Fruit fly (Drosophila melanogaster): ENCODE results near the gene robl37BC.
A peak's percentile ranks its signal among the peaks of the same experiment; 100 is the strongest.

robl37BC gene

DNA sequence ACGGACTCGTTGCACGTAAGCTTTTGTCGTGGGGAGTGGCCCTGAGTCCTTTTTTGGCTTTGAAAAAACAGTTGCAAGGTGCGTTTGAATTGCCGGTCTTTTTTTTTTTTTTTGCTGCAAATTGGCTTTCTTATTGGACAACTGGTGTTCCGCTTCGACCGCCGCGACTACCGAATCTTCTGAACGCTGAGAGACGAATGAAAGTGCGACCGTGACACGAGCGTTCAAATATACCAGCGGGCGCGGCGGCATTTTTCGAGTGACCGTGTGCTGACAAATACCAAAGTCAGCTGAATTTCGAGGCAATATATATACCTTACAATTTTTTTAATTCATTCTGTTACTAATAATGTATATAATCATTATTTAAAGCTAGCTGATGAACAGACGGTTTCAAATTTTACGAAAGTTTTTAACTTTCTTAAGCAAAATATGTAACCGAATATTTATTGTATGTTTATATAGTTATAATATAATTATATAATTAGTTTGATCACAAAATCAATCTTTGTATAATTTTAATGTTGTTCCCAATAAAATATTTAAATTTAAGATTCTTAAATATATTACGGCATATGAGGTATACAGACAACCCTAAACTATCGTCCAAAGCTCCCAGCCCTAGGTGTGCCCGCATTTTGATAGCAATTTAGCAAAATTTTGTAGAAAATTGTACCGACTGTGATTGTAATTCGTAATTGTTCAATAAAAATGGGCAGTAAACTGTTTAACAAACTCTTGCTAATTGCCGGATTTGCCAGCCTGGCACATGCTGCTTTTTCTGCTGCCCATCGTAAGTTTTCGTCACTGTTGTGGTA is 23.4 kb upstream of the robl37BC start, which contains the start of the genes Swip-1 and EMC5 (continued):
- TF ChIP-seq Meics (GFP tag; optimal IDR thresholded peaks at IDR 0.05) (peak; percentile 60), mld (GFP tag; IDR thresholded peaks at IDR 0.05; ENCODE audit: partially characterized antibody) (no peak), slp2 (GFP tag; optimal IDR thresholded peaks at IDR 0.05) (no peak), Dip2 (GFP tag; IDR thresholded peaks at IDR 0.05) (no peak), oc (tag; optimal IDR thresholded peaks at IDR 0.05) (no peak), CG6654 (GFP tag; optimal IDR thresholded peaks at IDR 0.05) (no peak), Sin3A (optimal IDR thresholded peaks at IDR 0.05) (no peak), MTF-1 (GFP tag; optimal IDR thresholded peaks at IDR 0.05; ENCODE audit: borderline replicate concordance) (no peak), CG18011 (GFP tag; optimal IDR thresholded peaks at IDR 0.05) (no peak), gsb-n (tag; optimal IDR thresholded peaks at IDR 0.05) (peak; percentile 64), CG32767 (GFP tag; IDR thresholded peaks at IDR 0.05) (0 out of 2 replicates have a peak, but pooled peaks have one; percentile 13), her (GFP tag; optimal IDR thresholded peaks at IDR 0.05) (no peak), CG1603 (tag; optimal IDR thresholded peaks at IDR 0.05) (no peak), vnd (GFP tag; IDR thresholded peaks at IDR 0.05; ENCODE audit: partially characterized antibody) (peak; percentile 53; the same call in 1 of the 3 replicates), CG1792 (GFP tag; optimal IDR thresholded peaks at IDR 0.05) (no peak), Opbp (GFP tag; IDR thresholded peaks at IDR 0.05; ENCODE audit: partially characterized antibody) (peak; percentile 41; the same call in 2 of the 3 replicates), CG17912 (GFP tag; optimal IDR thresholded peaks at IDR 0.05) (no peak), CG15011 (GFP tag; optimal IDR thresholded peaks at IDR 0.05) (no peak), row (GFP tag; IDR thresholded peaks at IDR 0.05) (peak; percentile 82), Dip3 (GFP tag; optimal IDR thresholded peaks at IDR 0.05) (no peak), CG7357 (GFP tag; IDR thresholded peaks at IDR 0.05) (no peak), CG14667 (GFP tag; IDR thresholded peaks at IDR 0.05) (0 out of 2 replicates have a peak, but pooled peaks have one; percentile 26), CG3065 (GFP tag; optimal IDR thresholded peaks at IDR 0.05) (no peak), Optix (GFP tag; IDR thresholded peaks at IDR 0.05) (0 out of 3 replicates have a peak, but pooled peaks have one; percentile 12), CG7987 (GFP tag; optimal IDR thresholded peaks at IDR 0.05) (no peak), pfk (GFP tag; optimal IDR thresholded peaks at IDR 0.05) (no peak), CG12769 (tag; optimal IDR thresholded peaks at IDR 0.05) (no peak), CG34376 (GFP tag; optimal IDR thresholded peaks at IDR 0.05) (peak; percentile 15), bcd (GFP tag; optimal IDR thresholded peaks at IDR 0.05) (peak; percentile 59), CG6791 (GFP tag; IDR thresholded peaks at IDR 0.05; ENCODE audit: partially characterized antibody) (peak; percentile 58; the same call in 2 of the 3 replicates), Antp (GFP tag; optimal IDR thresholded peaks at IDR 0.05) (no peak), gem (tag; optimal IDR thresholded peaks at IDR 0.05) (peak; percentile 84), maf-S (GFP tag; optimal IDR thresholded peaks at IDR 0.05) (no peak), HmgZ (tag; optimal IDR thresholded peaks at IDR 0.05) (peak; percentile 28), Deaf1 (tag; optimal IDR thresholded peaks at IDR 0.05) (peak; percentile 66), btn (GFP tag; optimal IDR thresholded peaks at IDR 0.05) (no peak), NK7.1 (GFP tag; optimal IDR thresholded peaks at IDR 0.05) (no peak), pum (GFP tag; optimal IDR thresholded peaks at IDR 0.05) (no peak), CG14050 (GFP tag; IDR thresholded peaks at IDR 0.05) (no peak), Hr78 (GFP tag; optimal IDR thresholded peaks at IDR 0.05) (peak in 1 of 2 experiments; percentile 15), CG10209 (GFP tag; optimal IDR thresholded peaks at IDR 0.05) (peak; percentile 63), CG1529 (GFP tag; optimal IDR thresholded peaks at IDR 0.05) (peak; percentile 8), E2f1 (GFP tag; IDR thresholded peaks at IDR 0.05) (peak; percentile 29; the same call in 1 of the 2 replicates), Dek (tag; optimal IDR thresholded peaks at IDR 0.05) (peak; percentile 68), Rx (GFP tag; IDR thresholded peaks at IDR 0.05) (0 out of 2 replicates have a peak, but pooled peaks have one; percentile 15), CG10431 (GFP tag; optimal IDR thresholded peaks at IDR 0.05) (peak; percentile 58), nerfin-2 (GFP tag; IDR thresholded peaks at IDR 0.05; ENCODE audit: partially characterized antibody) (no peak), Hey (tag; optimal IDR thresholded peaks at IDR 0.05) (no peak)

All from whole organism, embryonic.